Worm (Caenorhabditis elegans) whole organism, L4 larva: ENCODE data around the gene K10B3.5.

ENCODE experiments used
- F26F4.8 ChIP-seq: fragments of 200-800 bp; sonication (Bioruptor generic); conservative IDR thresholded peaks from 2 replicates; pipeline ENCODE4 v1.3.6; 2022; ENCODE audit warnings: missing genetic modification characterization, missing compliant biosample characterization
- F44E2.7 ChIP-seq: fragments of 200-800 bp; sonication (Bioruptor generic); IDR thresholded peaks from 2 replicates; pipeline ENCODE4 v2.1.2; 2022; ENCODE audit warnings: missing genetic modification characterization, missing compliant biosample characterization
- T26A8.4 ChIP-seq: fragments of 200-800 bp; sonication (Bioruptor generic); IDR thresholded peaks from 2 replicates; pipeline ENCODE4 v1.3.6; 2022; ENCODE audit warnings: missing genetic modification characterization, missing compliant biosample characterization
- Y48G9A.11 ChIP-seq: fragments of 200-800 bp; sonication (Bioruptor generic); IDR thresholded peaks from 2 replicates; pipeline ENCODE4 v1.3.6; 2022; ENCODE audit warnings: missing genetic modification reagents, missing genetic modification characterization, missing compliant biosample characterization
- Y5F2A.4 ChIP-seq: fragments of 200-800 bp; sonication (Bioruptor generic); optimal IDR thresholded peaks from 2 replicates; lab custom pipeline; 2018; ENCODE audit warnings: mild to moderate bottlenecking, missing genetic modification characterization, missing compliant biosample characterization
- ZK337.2 ChIP-seq: fragments of 200-800 bp; sonication (Bioruptor generic); IDR thresholded peaks from 2 replicates; pipeline ENCODE4 v1.3.6; 2022; ENCODE audit warnings: missing genetic modification reagents, missing genetic modification characterization, missing compliant biosample characterization
- aha-1 ChIP-seq: fragments of 150-350 bp; peaks from one replicate; lab custom pipeline; 2014; ENCODE audit warnings: missing biosample characterization, missing genetic modification characterization
- aly-2 ChIP-seq: sonication (generic microtip); optimal IDR thresholded peaks from 2 replicates; lab custom pipeline; 2018; ENCODE audit warnings: missing biosample characterization, missing genetic modification characterization
- arid-1 ChIP-seq: fragments of 200-800 bp; sonication (Bioruptor generic); conservative IDR thresholded peaks from 2 replicates; pipeline ENCODE4 v1.3.6; 2022; ENCODE audit warnings: missing genetic modification reagents, missing genetic modification characterization, missing compliant biosample characterization
- ceh-20 ChIP-seq: fragments of 200-800 bp; sonication (Bioruptor generic); IDR thresholded peaks from 2 replicates; pipeline ENCODE4 v1.3.6; 2022; ENCODE audit warnings: missing genetic modification reagents, missing genetic modification characterization, missing compliant biosample characterization
- ceh-32 ChIP-seq: sonication (generic microtip); optimal IDR thresholded peaks from 2 replicates; lab custom pipeline; 2016; ENCODE audit warnings: mild to moderate bottlenecking, missing genetic modification characterization, missing compliant biosample characterization; ENCODE audit not compliant: poor library complexity
- ceh-82 ChIP-seq: sonication (generic microtip); optimal IDR thresholded peaks from 2 replicates; lab custom pipeline; 2017; ENCODE audit warnings: missing biosample characterization, missing genetic modification characterization
- ces-1 ChIP-seq: fragments of 150-350 bp; sonication (generic microtip); optimal IDR thresholded peaks from 4 replicates; lab custom pipeline; 2014; ENCODE audit warnings: missing biosample characterization, missing genetic modification reagents, missing genetic modification characterization
- ctbp-1 ChIP-seq: fragments of 200-800 bp; sonication (Bioruptor generic); IDR thresholded peaks from 2 replicates; pipeline ENCODE4 v1.3.6; 2022; ENCODE audit warnings: missing genetic modification reagents, missing genetic modification characterization, missing compliant biosample characterization
- daf-16 ChIP-seq, 3 experiments: sonication (generic microtip); optimal IDR thresholded peaks; 2 replicates each; lab custom pipeline; 2016 to 2017; ENCODE audit warnings: missing genetic modification characterization in 3 of 3, missing genetic modification reagents in 3 of 3, mild to moderate bottlenecking in 2 of 3, missing compliant biosample characterization in 2 of 3, missing biosample characterization in 1 of 3, moderate library complexity in 1 of 3
- dmd-6 ChIP-seq: fragments of 200-800 bp; sonication (Bioruptor generic); IDR thresholded peaks from 2 replicates; pipeline ENCODE4 v1.3.6; 2022; ENCODE audit warnings: missing genetic modification reagents, missing genetic modification characterization, missing compliant biosample characterization
- dmd-8 ChIP-seq: fragments of 200-800 bp; sonication (Bioruptor generic); IDR thresholded peaks from 2 replicates; pipeline ENCODE4 v1.3.6; 2022; ENCODE audit warnings: missing genetic modification characterization, missing compliant biosample characterization
- dmd-9 ChIP-seq: fragments of 200-800 bp; sonication (Bioruptor generic); IDR thresholded peaks from 2 replicates; pipeline ENCODE4 v1.3.6; 2022; ENCODE audit warnings: missing genetic modification reagents, missing genetic modification characterization, missing compliant biosample characterization
- egl-43 ChIP-seq: fragments of 200-800 bp; sonication (Bioruptor generic); IDR thresholded peaks from 2 replicates; pipeline ENCODE4 v1.3.6; 2022; ENCODE audit warnings: missing genetic modification reagents, missing genetic modification characterization, missing compliant biosample characterization
- fkh-10 ChIP-seq: fragments of 150-350 bp; optimal IDR thresholded peaks from 2 replicates; lab custom pipeline; 2014; ENCODE audit warnings: missing biosample characterization, missing genetic modification reagents, missing genetic modification characterization
- fos-1 ChIP-seq: fragments of 150-350 bp; optimal IDR thresholded peaks from 2 replicates; lab custom pipeline; 2014; ENCODE audit warnings: missing biosample characterization, missing genetic modification characterization
- lim-7 ChIP-seq: fragments of 200-800 bp; sonication (Bioruptor generic); IDR thresholded peaks from 2 replicates; pipeline ENCODE4 v1.3.6; 2022; ENCODE audit warnings: missing genetic modification characterization, missing compliant biosample characterization
- lin-13 ChIP-seq: fragments of 150-350 bp; optimal IDR thresholded peaks from 2 replicates; lab custom pipeline; 2014; ENCODE audit warnings: missing biosample characterization, missing genetic modification reagents, missing genetic modification characterization
- lin-15B ChIP-seq: fragments of 150-350 bp; sonication (generic microtip); optimal IDR thresholded peaks from 3 replicates; lab custom pipeline; 2014; ENCODE audit warnings: missing biosample characterization, missing genetic modification characterization
- lin-38 ChIP-seq: fragments of 200-800 bp; sonication (Bioruptor generic); IDR thresholded peaks from 2 replicates; pipeline ENCODE4 v1.3.6; 2022; ENCODE audit warnings: missing genetic modification reagents, missing genetic modification characterization, missing compliant biosample characterization
- lin-39 ChIP-seq: fragments of 150-350 bp; optimal IDR thresholded peaks from 2 replicates; lab custom pipeline; 2014; ENCODE audit warnings: missing biosample characterization, missing genetic modification reagents, missing genetic modification characterization
- lir-3 ChIP-seq: sonication (generic microtip); optimal IDR thresholded peaks from 2 replicates; lab custom pipeline; 2016; ENCODE audit warnings: mild to moderate bottlenecking, missing genetic modification characterization, missing compliant biosample characterization
- madf-9 ChIP-seq: fragments of 200-800 bp; sonication (Bioruptor generic); conservative IDR thresholded peaks from 2 replicates; pipeline ENCODE4 v1.3.6; 2022; ENCODE audit warnings: missing genetic modification reagents, missing genetic modification characterization, missing compliant biosample characterization
- mdt-29 ChIP-seq: fragments of 200-800 bp; sonication (Bioruptor generic); IDR thresholded peaks from 2 replicates; pipeline ENCODE4 v1.3.6; 2022; ENCODE audit warnings: missing genetic modification reagents, missing genetic modification characterization, missing compliant biosample characterization
- mxl-2 ChIP-seq: fragments of 200-800 bp; sonication (Bioruptor generic); conservative IDR thresholded peaks from 2 replicates; pipeline ENCODE4 v1.3.6; 2022; ENCODE audit warnings: missing genetic modification reagents, missing genetic modification characterization, missing compliant biosample characterization
- nhr-25 ChIP-seq: sonication (generic microtip); optimal IDR thresholded peaks from 2 replicates; lab custom pipeline; 2017; ENCODE audit warnings: missing genetic modification characterization, mild to moderate bottlenecking, missing compliant biosample characterization, antibody characterized with exemption, moderate library complexity, borderline replicate concordance; ENCODE audit not compliant: insufficient read depth
- nhr-41 ChIP-seq: fragments of 200-800 bp; sonication (Bioruptor generic); IDR thresholded peaks from 2 replicates; pipeline ENCODE4 v1.3.6; 2022; ENCODE audit warnings: missing genetic modification reagents, missing genetic modification characterization, missing compliant biosample characterization
- rbr-2 ChIP-seq: sonication (generic microtip); optimal IDR thresholded peaks from 2 replicates; lab custom pipeline; 2016; ENCODE audit warnings: missing genotype, missing genetic modification characterization, missing compliant biosample characterization
- saeg-2 ChIP-seq: fragments of 200-800 bp; sonication (Bioruptor generic); IDR thresholded peaks from 2 replicates; pipeline ENCODE4 v1.3.6; 2022; ENCODE audit warnings: missing genetic modification reagents, missing genetic modification characterization, missing compliant biosample characterization
- set-16 ChIP-seq: fragments of 200-800 bp; sonication (Bioruptor generic); IDR thresholded peaks from 2 replicates; pipeline ENCODE4 v1.3.6; 2022; ENCODE audit warnings: missing genetic modification reagents, missing genetic modification characterization, missing compliant biosample characterization
- skn-1 ChIP-seq: fragments of 150-350 bp; optimal IDR thresholded peaks from 2 replicates; lab custom pipeline; 2014; ENCODE audit warnings: missing biosample characterization, missing genetic modification characterization
- snpc-1.2 ChIP-seq: fragments of 200-800 bp; sonication (Bioruptor generic); IDR thresholded peaks from 2 replicates; pipeline ENCODE4 v1.3.6; 2022; ENCODE audit warnings: missing genetic modification reagents, missing genetic modification characterization, missing compliant biosample characterization
- snpc-4 ChIP-seq: fragments of 150-350 bp; optimal IDR thresholded peaks from 2 replicates; lab custom pipeline; 2014; ENCODE audit warnings: missing biosample characterization, missing genetic modification characterization
- spr-1 ChIP-seq: sonication (generic microtip); optimal IDR thresholded peaks from 2 replicates; lab custom pipeline; 2016; ENCODE audit warnings: mild to moderate bottlenecking, missing genetic modification characterization, missing compliant biosample characterization
- tra-1 ChIP-seq: fragments of 200-800 bp; sonication (Bioruptor generic); IDR thresholded peaks from 2 replicates; pipeline ENCODE4 v1.3.6; 2022; ENCODE audit warnings: missing genetic modification reagents, missing genetic modification characterization, missing compliant biosample characterization
- unc-62 ChIP-seq, 3 experiments: fragments of 150-350 bp in 1 of 3; sonication (generic microtip); optimal IDR thresholded peaks in 2 of 3; peaks in 1 of 3; 1 replicate in 1 of 3; 2 replicates in 2 of 3; lab custom pipeline; 2014 to 2017; ENCODE audit warnings: missing biosample characterization in 3 of 3, missing genetic modification characterization in 3 of 3, missing genetic modification reagents in 3 of 3, missing genotype in 1 of 3
- zfp-2 ChIP-seq: sonication (generic microtip); optimal IDR thresholded peaks from 2 replicates; lab custom pipeline; 2016; ENCODE audit warnings: mild to moderate bottlenecking, missing genetic modification characterization, missing compliant biosample characterization
- zfp-3 ChIP-seq: fragments of 200-800 bp; sonication (Bioruptor generic); conservative IDR thresholded peaks from 2 replicates; pipeline ENCODE4 v1.3.6; 2022; ENCODE audit warnings: missing genetic modification reagents, missing genetic modification characterization, missing compliant biosample characterization
- zip-11 ChIP-seq: fragments of 200-800 bp; sonication (Bioruptor generic); IDR thresholded peaks from 2 replicates; pipeline ENCODE4 v1.3.6; 2022; ENCODE audit warnings: missing genetic modification characterization, missing compliant biosample characterization

K10B3.5 gene

ce11 chrX:3114306-3115133, 8.2 kb upstream of the K10B3.5 start, which contains the start of gene gpd-2 (continued):
- peak; percentile 81; the same call in 1 of the 2 replicates for TF ChIP-seq zfp-3 (GFP tag; lab: Robert Waterston, UW)
- TF ChIP-seq ceh-82 (tag; lab: Kevin White, UChicago) = no peak
- TF ChIP-seq F26F4.8 = no peak
- TF ChIP-seq ZK337.2 (GFP tag; lab: Robert Waterston, UW) = no peak
- no peak for TF ChIP-seq zfp-2 (tag; lab: Kevin White, UChicago)
- no peak; the same call in 1 of the 2 replicates for TF ChIP-seq madf-9 (GFP tag; lab: Robert Waterston, UW)
- no peak for TF ChIP-seq fos-1 (tag; lab: Kevin White, UChicago)
- no peak for TF ChIP-seq rbr-2 (tag; lab: Kevin White, UChicago)
- 0 out of 2 replicates have a peak, but pooled peaks have one; percentile 24 for TF ChIP-seq saeg-2 (GFP tag; lab: Robert Waterston, UW)
- peak; percentile 45; the same call in 1 of the 2 replicates for TF ChIP-seq egl-43 (GFP tag; lab: Robert Waterston, UW)
- TF ChIP-seq spr-1 (tag; lab: Kevin White, UChicago) = no peak
- no peak for TF ChIP-seq lin-39
- TF ChIP-seq ceh-32 = no peak
- TF ChIP-seq aly-2 (tag; lab: Kevin White, UChicago) = no peak
- TF ChIP-seq nhr-25 (tag; lab: Kevin White, UChicago) = peak; percentile 60
- TF ChIP-seq nhr-41 (GFP tag; lab: Robert Waterston, UW) = no peak
- peak; percentile 49; the same call in 1 of the 2 replicates for TF ChIP-seq lim-7
- TF ChIP-seq zip-11 (GFP tag; lab: Robert Waterston, UW) = no peak
- no peak for TF ChIP-seq fkh-10 (GFP tag; lab: Kevin White, UChicago)
- no peak for TF ChIP-seq snpc-4 (tag; lab: Kevin White, UChicago)
- no peak for TF ChIP-seq unc-62 (GFP tag; optimal IDR thresholded peaks at IDR 0.05 in 1 of 2; lab: Kevin White, UChicago)
- TF ChIP-seq unc-62 (tag; optimal IDR thresholded peaks at IDR 0.05; lab: Kevin White, UChicago) = no peak
- no peak for TF ChIP-seq lir-3
- TF ChIP-seq Y48G9A.11 = no peak
- no peak for TF ChIP-seq ctbp-1 (GFP tag; lab: Robert Waterston, UW)
- TF ChIP-seq ces-1 (GFP tag; lab: Kevin White, UChicago) = no peak
- no peak for TF ChIP-seq lin-15B (tag; lab: Kevin White, UChicago)
- TF ChIP-seq Y5F2A.4 (GFP tag; lab: Kevin White, UChicago) = no peak
- TF ChIP-seq, all 104 proteins: peak for 22

- TF ChIP-seq aha-1 (tag; lab: Kevin White, UChicago) (peak; percentile 62), tra-1 (peak; percentile 38; the same call in 1 of the 2 replicates), mdt-29 (peak; percentile 21; the same call in 1 of the 2 replicates), ceh-20 (GFP tag; lab: Robert Waterston, UW) (peak; percentile 14; the same call in 1 of the 2 replicates), zfp-3 (GFP tag; lab: Robert Waterston, UW) (peak; percentile 28), dmd-8 (GFP tag; lab: Robert Waterston, UW) (0 out of 2 replicates have a peak, but pooled peaks have one; percentile 34), set-16 (GFP tag; lab: Robert Waterston, UW) (peak; percentile 60), T26A8.4 (peak; percentile 5; the same call in 1 of the 2 replicates), egl-43 (GFP tag; lab: Robert Waterston, UW) (0 out of 2 replicates have a peak, but pooled peaks have one; percentile 34)
- TF ChIP-seq, all 104 proteins: peak for 9; not testable (repeated sequence) for 95
Observed at ce11 chrX:3113693-3114092, 7.4 kb upstream of the K10B3.5 start.

- TF ChIP-seq dmd-6 (GFP tag; lab: Robert Waterston, UW) = peak; percentile 28; the same call in 1 of the 2 replicates
- no peak for TF ChIP-seq lin-13 (GFP tag; lab: Kevin White, UChicago)
- TF ChIP-seq skn-1 = no peak
- TF ChIP-seq dmd-9 = no peak
- TF ChIP-seq aha-1 (tag; lab: Kevin White, UChicago) = peak; percentile 60
- peak; percentile 27; the same call in 1 of the 2 replicates for TF ChIP-seq arid-1 (GFP tag; lab: Robert Waterston, UW)
- TF ChIP-seq madf-9 (GFP tag; lab: Robert Waterston, UW) = 0 out of 2 replicates have a peak, but pooled peaks have one; percentile 7
- TF ChIP-seq T26A8.4 = peak; percentile 75
- TF ChIP-seq mxl-2 = no peak
- TF ChIP-seq tra-1 = peak; percentile 34; the same call in 1 of the 2 replicates
- no peak for TF ChIP-seq F44E2.7 (GFP tag; lab: Robert Waterston, UW)
- no peak for TF ChIP-seq snpc-1.2
- TF ChIP-seq egl-43 (GFP tag; lab: Robert Waterston, UW) = 0 out of 2 replicates have a peak, but pooled peaks have one; percentile 59
- peak; percentile 43 for TF ChIP-seq lin-38 (GFP tag; lab: Robert Waterston, UW)
- TF ChIP-seq daf-16 (GFP tag; optimal IDR thresholded peaks at IDR 0.05; lab: Kevin White, UChicago) = no peak
- peak; percentile 41 for TF ChIP-seq daf-16 (tag; optimal IDR thresholded peaks at IDR 0.05; lab: Kevin White, UChicago)
Observed at ce11 chrX:3112946-3113427, 6.7 kb upstream of the K10B3.5 start, which contains the start of gene gpd-3. gpd-3 (minus strand) TSS chrX:3113341.
